Fruit fly (Drosophila melanogaster) whole organism, embryonic: ENCODE measurements around the gene SerRS.

Experiments
- CG14667 ChIP-seq: fragments of 200-800 bp; sonication (Bioruptor generic); IDR thresholded peaks from 2 replicates; pipeline ENCODE4 v1.3.6; 2022; ENCODE audit warnings: missing biosample characterization, missing genetic modification characterization
- CG8359 ChIP-seq: fragments of 200-800 bp; sonication (Bioruptor generic); optimal IDR thresholded peaks from 2 replicates; lab custom pipeline; 2017; ENCODE audit warnings: missing biosample characterization, mild to moderate bottlenecking, missing genetic modification characterization, borderline replicate concordance
- Ets65A ChIP-seq: fragments of 200-800 bp; sonication (Bioruptor generic); peaks from one replicate; lab custom pipeline; 2016; ENCODE audit warnings: missing biosample characterization, missing genetic modification characterization
- Fer3 ChIP-seq: fragments of 200-800 bp; sonication (Bioruptor generic); optimal IDR thresholded peaks from 2 replicates; lab custom pipeline; 2018; ENCODE audit warnings: missing biosample characterization, mild to moderate bottlenecking, missing genetic modification characterization, moderate library complexity
- Myb ChIP-seq: fragments of 200-800 bp; sonication (Bioruptor generic); optimal IDR thresholded peaks from 2 replicates; lab custom pipeline; 2016; ENCODE audit warnings: missing biosample characterization, missing genetic modification characterization
- exex ChIP-seq: fragments of 200-800 bp; sonication (Bioruptor generic); optimal IDR thresholded peaks from 4 replicates; lab custom pipeline; 2018; ENCODE audit warnings: missing biosample characterization, mild to moderate bottlenecking, missing genetic modification characterization, moderate library complexity
- pita ChIP-seq: fragments of 200-800 bp; sonication (Bioruptor generic); optimal IDR thresholded peaks from 2 replicates; lab custom pipeline; 2017; ENCODE audit warnings: missing biosample characterization, mild to moderate bottlenecking, missing genetic modification characterization
- psq ChIP-seq: fragments of 200-800 bp; sonication (Bioruptor generic); optimal IDR thresholded peaks from 2 replicates; lab custom pipeline; 2017; ENCODE audit warnings: missing biosample characterization, missing genetic modification characterization
- seq ChIP-seq: fragments of 200-800 bp; sonication (Bioruptor generic); IDR thresholded peaks from 2 replicates; pipeline ENCODE4 v1.3.6; 2022; ENCODE audit warnings: missing biosample characterization, missing genetic modification characterization

DNA sequence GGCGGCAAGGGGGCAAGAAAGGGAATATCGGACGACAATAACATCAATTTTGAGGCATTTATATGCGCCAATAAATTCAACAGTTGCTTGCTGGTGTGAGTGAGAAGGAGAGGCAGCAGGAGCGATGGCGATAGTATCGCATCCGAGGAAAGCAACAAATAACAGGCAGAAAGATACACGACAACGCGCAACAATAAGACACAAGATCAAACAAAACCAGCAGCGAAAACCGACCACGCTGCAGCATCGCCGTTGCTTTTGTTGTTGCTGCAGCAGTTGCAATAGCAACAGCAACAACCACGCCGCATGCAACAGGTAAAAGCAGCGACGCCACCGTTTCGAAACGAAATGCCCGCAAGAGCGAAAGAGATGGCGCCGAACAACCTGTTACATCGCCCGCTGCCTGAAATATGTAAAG lies 36.7 kb downstream of the SerRS start:
- TF ChIP-seq exex (tag; lab: Kevin White, UChicago) (no peak), pita (no peak), Myb (GFP tag; lab: Kevin White, UChicago) (no peak), Ets65A (GFP tag; lab: Kevin White, UChicago) (no peak), seq (GFP tag; lab: Robert Waterston, UW) (no peak), CG8359 (GFP tag; lab: Kevin White, UChicago) (no peak), psq (GFP tag; lab: Kevin White, UChicago) (no peak), Fer3 (no peak), CG14667 (no peak)
